Fruit fly (Drosophila melanogaster) whole organism, prepupa: Measurements from ENCODE around the gene CG2017.

Source experiments
- Blimp-1 ChIP-seq: fragments of 200-800 bp; sonication (Bioruptor generic); optimal IDR thresholded peaks from 3 replicates; lab custom pipeline; 2017; ENCODE audit warnings: missing biosample characterization, missing genetic modification characterization, mild to moderate bottlenecking, moderate library complexity, missing genetic modification reagents
- achi ChIP-seq: fragments of 200-800 bp; sonication (Bioruptor generic); optimal IDR thresholded peaks from 3 replicates; lab custom pipeline; 2016; ENCODE audit warnings: missing biosample characterization, missing genetic modification characterization
- esn ChIP-seq: fragments of 200-800 bp; sonication (Bioruptor generic); optimal IDR thresholded peaks from 2 replicates; lab custom pipeline; 2016; ENCODE audit warnings: missing biosample characterization, mild to moderate bottlenecking, missing genetic modification characterization, moderate library complexity
- salr ChIP-seq, 2 experiments: fragments of 200-800 bp; sonication (Bioruptor generic); optimal IDR thresholded peaks; 3 replicates each; lab custom pipeline; 2016 to 2018; ENCODE audit warnings: missing biosample characterization in 2 of 2, missing genetic modification characterization in 2 of 2, mild to moderate bottlenecking in 1 of 2

DNA sequence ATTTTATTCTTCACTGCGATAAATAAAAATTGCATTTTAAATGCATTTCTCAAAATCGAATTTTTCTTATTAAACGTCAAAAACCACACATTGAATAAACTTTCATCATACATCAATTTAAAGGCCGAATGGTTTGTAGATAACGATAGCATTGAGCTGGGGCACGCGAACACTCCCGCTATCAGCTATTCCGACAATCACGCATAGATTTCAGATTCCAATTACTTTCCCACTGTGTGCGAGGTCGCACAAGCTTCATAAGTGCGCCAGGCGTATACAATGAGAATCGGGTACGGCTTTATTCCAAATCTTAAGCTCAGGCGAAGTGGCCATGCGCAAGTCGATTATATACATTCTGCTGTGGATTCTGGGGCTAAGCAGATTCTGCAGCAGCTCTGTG, 40.5 kb downstream of the CG2017 start, which contains the start of gene CG46303:
- TF ChIP-seq salr (GFP tag; optimal IDR thresholded peaks at IDR 0.05; lab: Kevin White, UChicago) (no peak), achi (no peak), esn (GFP tag; lab: Kevin White, UChicago) (no peak), Blimp-1 (GFP tag; lab: Kevin White, UChicago) (no peak)
